Worm (Caenorhabditis elegans) whole organism, L4 larva: Measurements from ENCODE around the gene egl-45.

ENCODE experiments used
- R02D3.7 ChIP-seq: fragments of 150-350 bp; sonication (generic microtip); optimal IDR thresholded peaks from 3 replicates; lab custom pipeline; 2014; ENCODE audit warnings: missing biosample characterization, missing genetic modification characterization
- daf-8 ChIP-seq: fragments of 200-800 bp; sonication (Bioruptor generic); IDR thresholded peaks from 2 replicates; pipeline ENCODE4 v1.3.6; 2022; ENCODE audit warnings: missing genetic modification characterization, missing compliant biosample characterization
- lim-7 ChIP-seq: fragments of 200-800 bp; sonication (Bioruptor generic); IDR thresholded peaks from 2 replicates; pipeline ENCODE4 v1.3.6; 2022; ENCODE audit warnings: missing genetic modification characterization, missing compliant biosample characterization
- lin-13 ChIP-seq: fragments of 150-350 bp; optimal IDR thresholded peaks from 2 replicates; lab custom pipeline; 2014; ENCODE audit warnings: missing biosample characterization, missing genetic modification reagents, missing genetic modification characterization
- nhr-10 ChIP-seq: fragments of 150-350 bp; optimal IDR thresholded peaks from 2 replicates; lab custom pipeline; 2014; ENCODE audit warnings: missing biosample characterization, missing genetic modification characterization
- nhr-77 ChIP-seq: fragments of 150-350 bp; optimal IDR thresholded peaks from 2 replicates; lab custom pipeline; 2014; ENCODE audit warnings: missing biosample characterization, missing genetic modification characterization
- pqm-1 ChIP-seq: sonication (generic microtip); optimal IDR thresholded peaks from 2 replicates; lab custom pipeline; 2017; ENCODE audit warnings: missing biosample characterization, missing genetic modification characterization
- sdz-12 ChIP-seq: fragments of 200-800 bp; sonication (Bioruptor generic); optimal IDR thresholded peaks from 2 replicates; lab custom pipeline; 2018; ENCODE audit warnings: mild to moderate bottlenecking, missing genetic modification characterization, missing compliant biosample characterization
- snpc-4 ChIP-seq: fragments of 150-350 bp; optimal IDR thresholded peaks from 2 replicates; lab custom pipeline; 2014; ENCODE audit warnings: missing biosample characterization, missing genetic modification characterization
- zag-1 ChIP-seq: fragments of 150-350 bp; optimal IDR thresholded peaks from 2 replicates; lab custom pipeline; 2014; ENCODE audit warnings: missing biosample characterization, missing genetic modification characterization
- ztf-11 ChIP-seq: fragments of 150-350 bp; optimal IDR thresholded peaks from 2 replicates; lab custom pipeline; 2014; ENCODE audit warnings: missing biosample characterization, missing genetic modification characterization

DNA sequence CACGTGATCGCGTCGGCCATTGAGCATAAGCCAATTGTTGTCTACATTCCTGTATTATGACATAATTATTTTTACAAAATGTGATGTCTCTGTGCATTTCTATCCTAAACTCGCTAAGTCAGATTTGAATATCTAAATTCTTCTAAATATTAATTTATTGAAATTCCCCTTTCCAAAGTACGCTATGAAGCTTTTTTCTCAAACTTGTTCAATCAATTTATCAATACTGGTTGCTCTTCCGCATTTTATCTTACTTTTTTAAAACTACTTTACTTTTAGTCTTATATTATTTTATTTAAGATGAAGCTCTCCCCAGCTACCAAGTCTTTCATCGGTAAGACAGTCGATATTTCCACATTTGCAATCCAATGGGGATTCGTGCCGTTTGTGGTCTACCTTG, 30.9 kb upstream of the egl-45 start, which contains the start of gene tomm-7:
- TF ChIP-seq lim-7 (GFP tag; lab: Robert Waterston, UW) (no peak), R02D3.7 (no peak), snpc-4 (tag; lab: Kevin White, UChicago) (no peak), nhr-10 (no peak), sdz-12 (GFP tag; lab: Kevin White, UChicago) (no peak), lin-13 (GFP tag; lab: Kevin White, UChicago) (no peak), daf-8 (GFP tag; lab: Robert Waterston, UW) (no peak), zag-1 (tag; lab: Kevin White, UChicago) (no peak), pqm-1 (no peak), nhr-77 (no peak), ztf-11 (tag; lab: Kevin White, UChicago) (no peak)
